Worm (Caenorhabditis elegans) whole organism, late embryonic: ENCODE results near the gene Y57E12AR.1.

Source experiments
- ceh-48 ChIP-seq: sonication (generic microtip); optimal IDR thresholded peaks from 2 replicates; lab custom pipeline; 2016; ENCODE audit warnings: missing genetic modification characterization, inconsistent platforms, missing compliant biosample characterization
- ets-4 ChIP-seq: sonication (generic microtip); optimal IDR thresholded peaks from 2 replicates; lab custom pipeline; 2016; ENCODE audit warnings: missing genetic modification characterization, missing compliant biosample characterization
- eyg-1 ChIP-seq: sonication (generic microtip); optimal IDR thresholded peaks from 2 replicates; lab custom pipeline; 2016; ENCODE audit warnings: missing genotype, missing genetic modification characterization, missing compliant biosample characterization
- fkh-10 ChIP-seq: fragments of 150-350 bp; optimal IDR thresholded peaks from 2 replicates; lab custom pipeline; 2014; ENCODE audit warnings: missing biosample characterization, missing genetic modification reagents, missing genetic modification characterization
- lim-6 ChIP-seq: sonication (generic microtip); optimal IDR thresholded peaks from 2 replicates; lab custom pipeline; 2016; ENCODE audit warnings: missing genetic modification characterization, missing compliant biosample characterization
- sox-4 ChIP-seq: sonication (generic microtip); optimal IDR thresholded peaks from 2 replicates; lab custom pipeline; 2017; ENCODE audit warnings: mild to moderate bottlenecking, missing genetic modification characterization, inconsistent platforms, missing compliant biosample characterization
- syd-9 ChIP-seq: sonication (generic microtip); optimal IDR thresholded peaks from 2 replicates; lab custom pipeline; 2016; ENCODE audit warnings: mild to moderate bottlenecking, missing genetic modification characterization, moderate library complexity, missing compliant biosample characterization
- tbx-2 ChIP-seq: sonication (generic microtip); optimal IDR thresholded peaks from 2 replicates; lab custom pipeline; 2016; ENCODE audit warnings: missing genetic modification characterization, missing compliant biosample characterization
- unc-42 ChIP-seq: sonication (generic microtip); optimal IDR thresholded peaks from 2 replicates; lab custom pipeline; 2016; ENCODE audit warnings: missing genotype, missing genetic modification characterization, missing compliant biosample characterization

ce11 chrV:7075646-7076045, 10.5 kb upstream of the Y57E12AR.1 start, which contains the start of gene npa-1:
- TF ChIP-seq unc-42 (no peak), ceh-48 (tag; lab: Kevin White, UChicago) (no peak), syd-9 (tag; lab: Kevin White, UChicago) (no peak), tbx-2 (tag; lab: Kevin White, UChicago) (no peak), fkh-10 (GFP tag; lab: Kevin White, UChicago) (no peak), sox-4 (tag; lab: Kevin White, UChicago) (no peak), ets-4 (tag; lab: Kevin White, UChicago) (no peak), lim-6 (tag; lab: Kevin White, UChicago) (no peak), eyg-1 (tag; lab: Kevin White, UChicago) (no peak)
